Worm (Caenorhabditis elegans) whole organism, early embryonic: Measurements from ENCODE around the gene casy-1.

Experiments
- B0310.2 ChIP-seq: sonication (generic microtip); optimal IDR thresholded peaks from 2 replicates; lab custom pipeline; 2016; ENCODE audit warnings: mild to moderate bottlenecking, missing genetic modification characterization, missing compliant biosample characterization
- F13C5.2 ChIP-seq: sonication (generic microtip); optimal IDR thresholded peaks from 2 replicates; lab custom pipeline; 2017; ENCODE audit warnings: mild to moderate bottlenecking, missing genetic modification characterization, inconsistent platforms, missing compliant biosample characterization
- aly-1 ChIP-seq: sonication (generic microtip); optimal IDR thresholded peaks from 2 replicates; lab custom pipeline; 2016; ENCODE audit warnings: missing genetic modification characterization, missing compliant biosample characterization
- ama-1 ChIP-seq: fragments of 150-350 bp; optimal IDR thresholded peaks from 2 replicates; lab custom pipeline; 2014
- ceh-13 ChIP-seq: fragments of 200-800 bp; sonication (Bioruptor generic); optimal IDR thresholded peaks from 2 replicates; lab custom pipeline; 2018; ENCODE audit warnings: mild to moderate bottlenecking, missing genetic modification characterization, missing compliant biosample characterization
- ceh-36 ChIP-seq: sonication (generic microtip); optimal IDR thresholded peaks from 2 replicates; lab custom pipeline; 2016; ENCODE audit warnings: missing genetic modification characterization, inconsistent platforms, missing compliant biosample characterization
- ets-7 ChIP-seq: sonication (generic microtip); optimal IDR thresholded peaks from 2 replicates; lab custom pipeline; 2016; ENCODE audit warnings: missing genotype, missing genetic modification characterization, missing compliant biosample characterization
- flt-1 ChIP-seq: fragments of 200-800 bp; sonication (Bioruptor generic); IDR thresholded peaks from 2 replicates; pipeline ENCODE4 v1.3.6; 2022; ENCODE audit warnings: missing genetic modification characterization, missing compliant biosample characterization
- hmbx-1 ChIP-seq: sonication (generic microtip); optimal IDR thresholded peaks from 2 replicates; lab custom pipeline; 2016; ENCODE audit warnings: mild to moderate bottlenecking, missing genetic modification characterization, missing compliant biosample characterization
- hmg-4 ChIP-seq: fragments of 200-800 bp; sonication (Bioruptor generic); optimal IDR thresholded peaks from 2 replicates; lab custom pipeline; 2018; ENCODE audit warnings: mild to moderate bottlenecking, missing genetic modification characterization, missing compliant biosample characterization
- hnd-1 ChIP-seq: sonication (generic microtip); optimal IDR thresholded peaks from 2 replicates; lab custom pipeline; 2016; ENCODE audit warnings: missing genetic modification characterization, missing compliant biosample characterization
- pes-1 ChIP-seq: fragments of 200-800 bp; sonication (Bioruptor generic); IDR thresholded peaks from 2 replicates; pipeline ENCODE4 v1.3.6; 2022; ENCODE audit warnings: missing genetic modification reagents, missing genetic modification characterization, missing compliant biosample characterization
- scrt-1 ChIP-seq: fragments of 200-800 bp; sonication (Bioruptor generic); IDR thresholded peaks from 2 replicates; pipeline ENCODE4 v1.3.6; 2022; ENCODE audit warnings: missing genetic modification characterization, missing compliant biosample characterization
- sea-1 ChIP-seq: fragments of 200-800 bp; sonication (Bioruptor generic); conservative IDR thresholded peaks from 2 replicates; pipeline ENCODE4 v1.3.6; 2022; ENCODE audit warnings: missing genetic modification characterization, missing compliant biosample characterization
- tbx-11 ChIP-seq: fragments of 200-800 bp; sonication (Bioruptor generic); IDR thresholded peaks from 2 replicates; pipeline ENCODE4 v1.3.6; 2022; ENCODE audit warnings: missing genetic modification characterization, missing compliant biosample characterization
- tbx-37 ChIP-seq: fragments of 200-800 bp; sonication (Bioruptor generic); conservative IDR thresholded peaks from 2 replicates; pipeline ENCODE4 v1.3.6; 2022; ENCODE audit warnings: missing genetic modification reagents, missing genetic modification characterization, missing compliant biosample characterization
- tra-4 ChIP-seq: sonication (generic microtip); optimal IDR thresholded peaks from 2 replicates; lab custom pipeline; 2017; ENCODE audit warnings: missing genetic modification characterization, missing compliant biosample characterization

Gene casy-1

ce11 chrII:5899865-5900486 is 56.5 kb downstream of the casy-1 start:
- TF ChIP-seq sea-1 (GFP tag; lab: Robert Waterston, UW) (no peak), tbx-11 (GFP tag; lab: Robert Waterston, UW) (no peak), hnd-1 (no peak), pes-1 (no peak), ets-7 (no peak), ceh-36 (tag; lab: Kevin White, UChicago) (no peak), B0310.2 (no peak), ceh-13 (no peak), hmbx-1 (tag; lab: Kevin White, UChicago) (no peak), tbx-37 (GFP tag; lab: Robert Waterston, UW) (no peak), scrt-1 (GFP tag; lab: Robert Waterston, UW) (no peak), aly-1 (tag; lab: Kevin White, UChicago) (no peak), F13C5.2 (tag; lab: Kevin White, UChicago) (no peak), ama-1 (lab: Kevin White, UChicago) (no peak), hmg-4 (GFP tag; lab: Kevin White, UChicago) (no peak), flt-1 (no peak), tra-4 (no peak)

DNA sequence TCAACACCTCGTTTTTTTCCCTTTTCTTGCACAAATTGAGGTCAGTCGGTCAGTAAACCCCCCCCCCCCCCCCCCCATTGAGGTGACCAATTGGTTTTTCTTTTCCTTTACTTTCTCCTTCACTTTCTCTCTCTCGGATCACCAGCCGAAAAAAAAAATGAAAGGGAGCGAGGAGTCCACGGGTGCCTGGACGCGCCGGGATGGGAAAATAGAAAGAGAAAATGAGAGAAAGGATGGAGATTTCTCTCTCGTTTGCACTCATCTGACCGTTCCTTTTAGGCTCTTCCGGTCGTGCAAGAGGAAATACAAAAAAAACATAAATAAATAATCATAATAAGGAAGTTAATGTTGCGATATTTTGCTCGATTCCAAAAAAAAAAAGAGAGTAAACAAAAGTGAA is 57.4 kb downstream of the casy-1 start:
- TF ChIP-seq aly-1 (tag; lab: Kevin White, UChicago) (no peak), sea-1 (GFP tag; lab: Robert Waterston, UW) (no peak), flt-1 (no peak), hnd-1 (no peak), B0310.2 (no peak), tbx-37 (GFP tag; lab: Robert Waterston, UW) (no peak), pes-1 (no peak), hmbx-1 (tag; lab: Kevin White, UChicago) (no peak), scrt-1 (GFP tag; lab: Robert Waterston, UW) (no peak), tra-4 (no peak), F13C5.2 (tag; lab: Kevin White, UChicago) (no peak)

ce11 chrII:5896512-5896911 is 60.0 kb downstream of the casy-1 start:
- TF ChIP-seq hnd-1: no peak
- TF ChIP-seq ceh-13: no peak
- no peak for TF ChIP-seq scrt-1 (GFP tag; lab: Robert Waterston, UW)
- TF ChIP-seq hmg-4 (GFP tag; lab: Kevin White, UChicago): no peak
- no peak for TF ChIP-seq sea-1 (GFP tag; lab: Robert Waterston, UW)
- no peak for TF ChIP-seq tbx-37 (GFP tag; lab: Robert Waterston, UW)
- no peak for TF ChIP-seq ama-1 (lab: Kevin White, UChicago)
- TF ChIP-seq tbx-11 (GFP tag; lab: Robert Waterston, UW): no peak
- no peak for TF ChIP-seq aly-1 (tag; lab: Kevin White, UChicago)
- TF ChIP-seq B0310.2: no peak
- no peak for TF ChIP-seq ceh-36 (tag; lab: Kevin White, UChicago)
- no peak for TF ChIP-seq tra-4
- TF ChIP-seq pes-1: no peak
- no peak for TF ChIP-seq flt-1
- no peak for TF ChIP-seq ets-7

DNA sequence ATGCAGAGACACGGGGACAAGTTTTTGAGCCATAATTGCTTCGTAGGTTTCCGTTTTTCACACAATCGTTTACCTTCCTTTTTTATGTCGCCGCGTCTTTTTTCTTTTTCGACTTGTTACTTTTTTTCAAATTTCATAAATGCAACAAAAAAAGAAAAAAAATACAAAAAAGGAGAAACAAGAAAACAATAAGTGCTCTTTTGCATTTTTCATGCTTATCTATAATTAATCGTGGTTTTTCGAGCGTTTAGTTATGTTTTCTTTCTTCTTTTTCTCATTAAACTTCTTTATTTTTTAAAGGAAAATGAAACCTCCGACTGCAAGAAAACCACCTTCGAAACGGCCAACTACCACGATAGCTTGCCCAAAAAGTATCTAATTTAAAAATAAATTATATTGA is 60.6 kb downstream of the casy-1 start, which contains the start of gene F59G1.4:
Gene F59G1.4 (plus strand): TSS at position 301 of the 400 bp plus-strand sequence.
- no peak for TF ChIP-seq ceh-13
- TF ChIP-seq tbx-11 (GFP tag; lab: Robert Waterston, UW): no peak
- TF ChIP-seq flt-1: no peak
- TF ChIP-seq F13C5.2 (tag; lab: Kevin White, UChicago): no peak
- no peak for TF ChIP-seq hnd-1
- no peak for TF ChIP-seq hmg-4 (GFP tag; lab: Kevin White, UChicago)
- TF ChIP-seq tra-4: no peak
- no peak for TF ChIP-seq ceh-36 (tag; lab: Kevin White, UChicago)
- no peak for TF ChIP-seq tbx-37 (GFP tag; lab: Robert Waterston, UW)
- TF ChIP-seq sea-1 (GFP tag; lab: Robert Waterston, UW): no peak
- TF ChIP-seq ama-1 (lab: Kevin White, UChicago): no peak
- TF ChIP-seq aly-1 (tag; lab: Kevin White, UChicago): no peak
- no peak for TF ChIP-seq pes-1
